Worm (Caenorhabditis elegans): ENCODE results near the gene R13D11.1.

- TF ChIP-seq nhr-23 (tag; optimal IDR thresholded peaks at IDR 0.05): no peak
- TF ChIP-seq skn-1 (tag; optimal IDR thresholded peaks at IDR 0.05): no peak
Measured at ce11 chrV:817182-817581, at the start of gene R13D11.1.
